Worm (Caenorhabditis elegans) whole organism, late embryonic: ENCODE results near the gene F19G12.9.

ENCODE experiments used
- ama-1 ChIP-seq: fragments of 150-350 bp; optimal IDR thresholded peaks from 2 replicates; lab custom pipeline; 2014
- ceh-19 ChIP-seq: fragments of 200-800 bp; sonication (Bioruptor generic); optimal IDR thresholded peaks from 2 replicates; lab custom pipeline; 2018; ENCODE audit warnings: mild to moderate bottlenecking, missing genetic modification characterization, missing compliant biosample characterization
- ceh-34 ChIP-seq: sonication (generic microtip); optimal IDR thresholded peaks from 2 replicates; lab custom pipeline; 2016; ENCODE audit warnings: mild to moderate bottlenecking, missing genetic modification characterization, missing compliant biosample characterization
- ceh-6 ChIP-seq: fragments of 200-800 bp; sonication (Bioruptor generic); optimal IDR thresholded peaks from 2 replicates; lab custom pipeline; 2018; ENCODE audit warnings: mild to moderate bottlenecking, missing genetic modification characterization, missing compliant biosample characterization
- eyg-1 ChIP-seq: sonication (generic microtip); optimal IDR thresholded peaks from 2 replicates; lab custom pipeline; 2016; ENCODE audit warnings: missing genotype, missing genetic modification characterization, missing compliant biosample characterization
- fkh-10 ChIP-seq: fragments of 150-350 bp; optimal IDR thresholded peaks from 2 replicates; lab custom pipeline; 2014; ENCODE audit warnings: missing biosample characterization, missing genetic modification reagents, missing genetic modification characterization
- hlh-15 ChIP-seq: sonication (generic microtip); optimal IDR thresholded peaks from 2 replicates; lab custom pipeline; 2016; ENCODE audit warnings: missing genetic modification characterization, missing compliant biosample characterization
- nhr-11 ChIP-seq: fragments of 150-350 bp; optimal IDR thresholded peaks from 2 replicates; lab custom pipeline; 2014; ENCODE audit warnings: missing biosample characterization, missing genetic modification characterization
- pha-2 ChIP-seq: sonication (generic microtip); optimal IDR thresholded peaks from 2 replicates; lab custom pipeline; 2017; ENCODE audit warnings: mild to moderate bottlenecking, missing genetic modification characterization, missing compliant biosample characterization
- pqm-1 ChIP-seq: sonication (generic microtip); optimal IDR thresholded peaks from 2 replicates; lab custom pipeline; 2016; ENCODE audit warnings: missing genetic modification characterization, missing compliant biosample characterization
- tbx-2 ChIP-seq: sonication (generic microtip); optimal IDR thresholded peaks from 2 replicates; lab custom pipeline; 2016; ENCODE audit warnings: missing genetic modification characterization, missing compliant biosample characterization
- tbx-7 ChIP-seq: sonication (generic microtip); optimal IDR thresholded peaks from 2 replicates; lab custom pipeline; 2016; ENCODE audit warnings: missing genotype, missing genetic modification characterization, missing compliant biosample characterization
- unc-55 ChIP-seq: sonication (generic microtip); optimal IDR thresholded peaks from 2 replicates; lab custom pipeline; 2017; ENCODE audit warnings: missing biosample characterization, missing genetic modification reagents, missing genetic modification characterization
- ztf-16 ChIP-seq: sonication (generic microtip); optimal IDR thresholded peaks from 2 replicates; lab custom pipeline; 2017; ENCODE audit warnings: missing genetic modification characterization, missing compliant biosample characterization

ce11 chrX:1412844-1413243 lies 6.2 kb upstream of the F19G12.9 start, which contains the start of gene srh-19:
- no peak for TF ChIP-seq ama-1 (lab: Kevin White, UChicago)
- TF ChIP-seq ceh-34: no peak
- TF ChIP-seq ceh-19 (GFP tag; lab: Kevin White, UChicago): no peak
- no peak for TF ChIP-seq ceh-6 (GFP tag; lab: Kevin White, UChicago)
- TF ChIP-seq hlh-15 (tag; lab: Kevin White, UChicago): no peak
- TF ChIP-seq unc-55 (GFP tag; lab: Kevin White, UChicago): no peak
- no peak for TF ChIP-seq pqm-1 (tag; lab: Kevin White, UChicago)
- no peak for TF ChIP-seq fkh-10 (GFP tag; lab: Kevin White, UChicago)
- no peak for TF ChIP-seq tbx-2
- no peak for TF ChIP-seq nhr-11
- no peak for TF ChIP-seq pha-2
- no peak for TF ChIP-seq ztf-16 (tag; lab: Kevin White, UChicago)
- no peak for TF ChIP-seq eyg-1 (tag; lab: Kevin White, UChicago)
- TF ChIP-seq tbx-7: no peak
